Worm (Caenorhabditis elegans): Measurements from ENCODE around the gene Y17G7B.3.

- TF ChIP-seq ztf-29 (GFP tag; IDR thresholded peaks at IDR 0.05): no peak
- TF ChIP-seq klf-2 (GFP tag; conservative IDR thresholded peaks at IDR 0.05): no peak
- no peak for TF ChIP-seq med-1 (GFP tag; optimal IDR thresholded peaks at IDR 0.05; ENCODE audit: insufficient read depth)
These were observed 47.3 kb downstream of the Y17G7B.3 start for ce11 chrII:12036075-12036474.

All from whole organism, midembryonic.